Fruit fly (Drosophila melanogaster) whole organism, prepupa: ENCODE data around the gene Taf4.

Source experiments
- CG10631 ChIP-seq: fragments of 200-800 bp; sonication (Bioruptor generic); optimal IDR thresholded peaks from 2 replicates; lab custom pipeline; 2016; ENCODE audit warnings: missing biosample characterization, missing genetic modification characterization
- CG10669 ChIP-seq: fragments of 200-800 bp; sonication (Bioruptor generic); optimal IDR thresholded peaks from 3 replicates; lab custom pipeline; 2018; ENCODE audit warnings: missing biosample characterization, mild to moderate bottlenecking, missing genetic modification characterization, moderate library complexity
- CG11762 ChIP-seq: fragments of 200-800 bp; sonication (Bioruptor generic); optimal IDR thresholded peaks from 3 replicates; lab custom pipeline; 2016; ENCODE audit warnings: missing biosample characterization, missing genetic modification characterization; ENCODE audit not compliant: insufficient read depth
- CG11902 ChIP-seq: fragments of 200-800 bp; sonication (Bioruptor generic); optimal IDR thresholded peaks from 3 replicates; lab custom pipeline; 2016; ENCODE audit warnings: missing biosample characterization, missing genetic modification characterization
- CG15336 ChIP-seq: fragments of 200-800 bp; sonication (Bioruptor generic); IDR thresholded peaks from 2 replicates; pipeline ENCODE4 v1.3.6; 2022; ENCODE audit warnings: missing biosample characterization, missing genetic modification characterization
- CG1621 ChIP-seq: fragments of 200-800 bp; sonication (Bioruptor generic); optimal IDR thresholded peaks from 3 replicates; lab custom pipeline; 2018; ENCODE audit warnings: missing biosample characterization, mild to moderate bottlenecking, missing genetic modification characterization
- CG3032 ChIP-seq: fragments of 200-800 bp; optimal IDR thresholded peaks from 2 replicates; lab custom pipeline; 2019; ENCODE audit warnings: missing biosample characterization, mild to moderate bottlenecking, missing genetic modification characterization, moderate library complexity
- CG32006 ChIP-seq: fragments of 200-800 bp; sonication (Bioruptor generic); optimal IDR thresholded peaks from 3 replicates; lab custom pipeline; 2017; ENCODE audit warnings: missing biosample characterization, mild to moderate bottlenecking, missing genetic modification characterization
- CG34406 ChIP-seq: fragments of 200-800 bp; sonication (Bioruptor generic); optimal IDR thresholded peaks from 3 replicates; lab custom pipeline; 2016; ENCODE audit warnings: missing biosample characterization, missing genetic modification characterization
- CG3919 ChIP-seq: fragments of 200-800 bp; sonication (Bioruptor generic); optimal IDR thresholded peaks from 3 replicates; lab custom pipeline; 2016; ENCODE audit warnings: missing biosample characterization, missing genetic modification characterization
- CG4318 ChIP-seq: fragments of 200-800 bp; sonication (Bioruptor generic); optimal IDR thresholded peaks from 3 replicates; lab custom pipeline; 2017; ENCODE audit warnings: missing biosample characterization, mild to moderate bottlenecking, missing genetic modification characterization
- CG6163 ChIP-seq: fragments of 200-800 bp; sonication (Bioruptor generic); IDR thresholded peaks from 3 replicates; pipeline ENCODE4 v1.3.6; 2022; ENCODE audit warnings: missing biosample characterization, missing genetic modification characterization
- CG6276 ChIP-seq: fragments of 200-800 bp; sonication (Bioruptor generic); optimal IDR thresholded peaks from 2 replicates; lab custom pipeline; 2017; ENCODE audit warnings: missing biosample characterization, mild to moderate bottlenecking, missing genetic modification characterization
- CG6792 ChIP-seq: fragments of 200-800 bp; sonication (Bioruptor generic); optimal IDR thresholded peaks from 3 replicates; lab custom pipeline; 2016; ENCODE audit warnings: missing biosample characterization, missing genetic modification characterization
- CG6808 ChIP-seq: fragments of 200-800 bp; sonication (Bioruptor generic); optimal IDR thresholded peaks from 3 replicates; lab custom pipeline; 2017; ENCODE audit warnings: missing biosample characterization, missing genetic modification characterization, mild to moderate bottlenecking, moderate library complexity, missing genetic modification reagents
- CG6854 ChIP-seq: fragments of 200-800 bp; sonication (Bioruptor generic); optimal IDR thresholded peaks from 2 replicates; lab custom pipeline; 2017; ENCODE audit warnings: missing biosample characterization, mild to moderate bottlenecking, missing genetic modification characterization
- CG7368 ChIP-seq: fragments of 200-800 bp; sonication (Bioruptor generic); optimal IDR thresholded peaks from 3 replicates; lab custom pipeline; 2016; ENCODE audit warnings: missing biosample characterization, missing genetic modification characterization
- CG8119 ChIP-seq: fragments of 200-800 bp; sonication (Bioruptor generic); IDR thresholded peaks from 3 replicates; pipeline ENCODE4 v1.3.6; 2022; ENCODE audit warnings: missing biosample characterization, missing genetic modification characterization
- CG8319 ChIP-seq: fragments of 200-800 bp; sonication (Bioruptor generic); optimal IDR thresholded peaks from 3 replicates; lab custom pipeline; 2016; ENCODE audit warnings: missing biosample characterization, missing genetic modification characterization
- CG8632 ChIP-seq: fragments of 200-800 bp; sonication (Bioruptor generic); optimal IDR thresholded peaks from 3 replicates; lab custom pipeline; 2016; ENCODE audit warnings: missing biosample characterization, missing genetic modification characterization
- CG9139 ChIP-seq: fragments of 200-800 bp; sonication (Bioruptor generic); optimal IDR thresholded peaks from 3 replicates; lab custom pipeline; 2017; ENCODE audit warnings: missing biosample characterization, mild to moderate bottlenecking, missing genetic modification characterization
- Eip75B ChIP-seq: fragments of 200-800 bp; sonication (Bioruptor generic); optimal IDR thresholded peaks from 3 replicates; lab custom pipeline; 2016; ENCODE audit warnings: missing biosample characterization, missing genetic modification characterization
- Eip78C ChIP-seq: fragments of 200-800 bp; sonication (Bioruptor generic); peaks from one replicate; lab custom pipeline; 2016; ENCODE audit warnings: missing biosample characterization, missing genetic modification characterization
- Eip93F ChIP-seq: fragments of 200-800 bp; sonication (Bioruptor generic); optimal IDR thresholded peaks from 2 replicates; lab custom pipeline; 2016; ENCODE audit warnings: missing biosample characterization, mild to moderate bottlenecking, missing genetic modification characterization
- Ets21C ChIP-seq: fragments of 200-800 bp; sonication (Bioruptor generic); optimal IDR thresholded peaks from 3 replicates; lab custom pipeline; 2016; ENCODE audit warnings: missing biosample characterization, missing genetic modification characterization
- Ets96B ChIP-seq: fragments of 200-800 bp; optimal IDR thresholded peaks from 2 replicates; lab custom pipeline; 2019; ENCODE audit warnings: missing biosample characterization, mild to moderate bottlenecking, missing genetic modification characterization, moderate library complexity
- Gug ChIP-seq: fragments of 200-800 bp; sonication (Bioruptor generic); IDR thresholded peaks from 2 replicates; pipeline ENCODE4 v1.3.6; 2022; ENCODE audit warnings: missing biosample characterization, missing genetic modification characterization
- Hr38 ChIP-seq: sonication (Bioruptor generic); optimal IDR thresholded peaks from 2 replicates; lab custom pipeline; 2016; ENCODE audit warnings: missing biosample characterization, missing genetic modification characterization
- Hr39 ChIP-seq: fragments of 200-800 bp; sonication (Bioruptor generic); optimal IDR thresholded peaks from 2 replicates; lab custom pipeline; 2016; ENCODE audit warnings: missing biosample characterization, missing genetic modification characterization
- Hr4 ChIP-seq: fragments of 200-800 bp; sonication (Bioruptor generic); optimal IDR thresholded peaks from 3 replicates; lab custom pipeline; 2016; ENCODE audit warnings: missing biosample characterization, missing genetic modification characterization
- Lpt ChIP-seq: fragments of 200-800 bp; sonication (Bioruptor generic); optimal IDR thresholded peaks from 3 replicates; lab custom pipeline; 2016; ENCODE audit warnings: missing biosample characterization, missing genetic modification characterization
- Met ChIP-seq: fragments of 200-800 bp; sonication (Bioruptor generic); optimal IDR thresholded peaks from 3 replicates; lab custom pipeline; 2016; ENCODE audit warnings: missing biosample characterization, missing genetic modification characterization
- Smox ChIP-seq: fragments of 200-800 bp; sonication (Bioruptor generic); optimal IDR thresholded peaks from 3 replicates; lab custom pipeline; 2016; ENCODE audit warnings: missing biosample characterization, missing genetic modification characterization
- Sox102F ChIP-seq: fragments of 200-800 bp; sonication (Bioruptor generic); optimal IDR thresholded peaks from 2 replicates; lab custom pipeline; 2016; ENCODE audit warnings: missing biosample characterization, mild to moderate bottlenecking, missing genetic modification characterization
- Sox15 ChIP-seq: fragments of 200-800 bp; sonication (Bioruptor generic); optimal IDR thresholded peaks from 3 replicates; lab custom pipeline; 2016; ENCODE audit warnings: missing biosample characterization, missing genetic modification characterization
- achi ChIP-seq: fragments of 200-800 bp; sonication (Bioruptor generic); optimal IDR thresholded peaks from 3 replicates; lab custom pipeline; 2016; ENCODE audit warnings: missing biosample characterization, missing genetic modification characterization
- acj6 ChIP-seq: fragments of 200-800 bp; sonication (Bioruptor generic); optimal IDR thresholded peaks from 3 replicates; lab custom pipeline; 2016; ENCODE audit warnings: missing biosample characterization, missing genetic modification characterization
- dsx ChIP-seq: fragments of 200-800 bp; optimal IDR thresholded peaks from 3 replicates; lab custom pipeline; 2019; ENCODE audit warnings: missing biosample characterization, mild to moderate bottlenecking, missing genetic modification characterization, moderate library complexity; ENCODE audit not compliant: poor library complexity, severe bottlenecking
- eg ChIP-seq: fragments of 200-800 bp; sonication (Bioruptor generic); IDR thresholded peaks from 3 replicates; pipeline ENCODE4 v1.3.6; 2022; ENCODE audit warnings: missing biosample characterization, missing genetic modification characterization
- esn ChIP-seq: fragments of 200-800 bp; sonication (Bioruptor generic); optimal IDR thresholded peaks from 2 replicates; lab custom pipeline; 2016; ENCODE audit warnings: missing biosample characterization, mild to moderate bottlenecking, missing genetic modification characterization, moderate library complexity
- fd59A ChIP-seq: fragments of 200-800 bp; sonication (Bioruptor generic); optimal IDR thresholded peaks from 2 replicates; lab custom pipeline; 2017; ENCODE audit warnings: missing biosample characterization, mild to moderate bottlenecking, missing genetic modification characterization, missing genetic modification reagents
- fd85E ChIP-seq: fragments of 200-800 bp; sonication (Bioruptor generic); optimal IDR thresholded peaks from 3 replicates; lab custom pipeline; 2016; ENCODE audit warnings: missing biosample characterization, missing genetic modification characterization
- fkh ChIP-seq: fragments of 200-800 bp; sonication (Bioruptor generic); optimal IDR thresholded peaks from 3 replicates; lab custom pipeline; 2017; ENCODE audit warnings: missing biosample characterization, mild to moderate bottlenecking, missing genetic modification characterization, moderate library complexity
- lz ChIP-seq: fragments of 200-800 bp; sonication (Bioruptor generic); optimal IDR thresholded peaks from 3 replicates; lab custom pipeline; 2016; ENCODE audit warnings: missing biosample characterization, missing genetic modification characterization
- net ChIP-seq: fragments of 200-800 bp; sonication (Bioruptor generic); optimal IDR thresholded peaks from 3 replicates; lab custom pipeline; 2016; ENCODE audit warnings: missing biosample characterization, missing genetic modification characterization
- pdm3 ChIP-seq: fragments of 200-800 bp; sonication (Bioruptor generic); optimal IDR thresholded peaks from 3 replicates; lab custom pipeline; 2016; ENCODE audit warnings: missing biosample characterization, missing genetic modification characterization
- spab ChIP-seq: fragments of 200-800 bp; sonication (Bioruptor generic); optimal IDR thresholded peaks from 2 replicates; lab custom pipeline; 2017; ENCODE audit warnings: missing biosample characterization, mild to moderate bottlenecking, missing genetic modification characterization, missing genetic modification reagents
- ss ChIP-seq, 2 experiments: fragments of 200-800 bp; sonication (Bioruptor generic); optimal IDR thresholded peaks; 2 replicates in 1 of 2; 3 replicates in 1 of 2; lab custom pipeline; 2017 to 2018; ENCODE audit warnings: mild to moderate bottlenecking in 2 of 2, missing biosample characterization in 2 of 2, missing genetic modification characterization in 2 of 2, moderate library complexity in 1 of 2
- svp ChIP-seq: fragments of 200-800 bp; sonication (Bioruptor generic); peaks from one replicate; lab custom pipeline; 2016; ENCODE audit warnings: missing biosample characterization, missing genetic modification characterization
- vri ChIP-seq: fragments of 200-800 bp; sonication (Bioruptor generic); optimal IDR thresholded peaks from 3 replicates; lab custom pipeline; 2016; ENCODE audit warnings: missing biosample characterization, mild to moderate bottlenecking, missing genetic modification characterization

The Taf4 gene

DNA sequence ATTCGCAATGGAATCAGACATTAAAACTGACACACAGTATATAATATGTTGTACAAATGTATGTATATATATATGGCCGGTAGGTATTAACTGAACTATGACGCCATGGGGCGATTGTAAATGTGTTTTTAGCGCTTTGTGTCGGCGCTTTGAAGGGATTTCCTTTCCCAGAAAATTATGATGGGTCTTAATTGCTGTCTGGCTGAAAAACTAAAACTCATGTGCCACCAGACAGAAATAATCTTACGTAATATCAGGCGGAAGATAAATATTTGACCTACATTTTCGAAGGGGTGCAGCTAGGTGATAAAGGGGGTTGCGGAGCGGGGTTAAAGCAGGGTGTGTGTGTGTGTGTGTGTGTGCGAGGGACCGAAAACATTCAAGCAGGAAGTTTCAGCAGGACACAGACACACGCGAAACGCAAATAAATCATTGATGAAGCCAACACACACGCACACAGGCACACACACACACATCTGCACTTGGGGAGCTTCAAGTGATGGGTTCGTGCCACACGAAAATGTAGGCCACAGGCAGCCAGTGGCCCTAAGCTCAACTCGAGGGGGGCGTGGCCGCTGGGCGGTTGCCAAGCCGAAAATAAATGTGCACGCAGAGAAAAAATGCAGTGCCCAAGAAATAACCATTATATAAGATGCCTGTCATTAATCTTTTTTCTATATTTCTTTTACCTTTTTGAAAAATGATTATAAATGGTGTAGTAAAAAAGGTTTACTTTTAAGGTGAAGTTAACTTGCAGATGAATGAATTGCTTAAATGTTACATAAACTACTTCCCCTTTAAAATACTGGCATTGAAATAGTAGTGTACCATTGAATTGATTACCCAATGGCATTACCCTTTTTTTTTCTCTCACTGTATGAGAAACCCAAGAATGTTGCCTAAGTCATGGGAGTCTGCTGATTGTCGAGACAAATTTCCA lies 44.5 kb downstream of the Taf4 start:
- TF ChIP-seq CG8319 (GFP tag; lab: Kevin White, UChicago) (peak; percentile 40), net (GFP tag; lab: Kevin White, UChicago) (peak; percentile 16), fkh (GFP tag; lab: Kevin White, UChicago) (no peak), svp (GFP tag; lab: Kevin White, UChicago) (peak; percentile 62), esn (GFP tag; lab: Kevin White, UChicago) (peak; percentile 40), CG11902 (no peak), CG6276 (peak; percentile 64), CG10669 (GFP tag; lab: Kevin White, UChicago) (peak; percentile 47), CG4318 (peak; percentile 60), Lpt (peak; percentile 21), Eip75B (GFP tag; lab: Kevin White, UChicago) (peak; percentile 62), Hr38 (GFP tag; lab: Kevin White, UChicago) (no peak), CG6808 (GFP tag; lab: Kevin White, UChicago) (peak; percentile 2), Eip78C (peak; percentile 90), dsx (GFP tag; lab: Kevin White, UChicago) (peak; percentile 9), CG6163 (peak; percentile 51; the same call in 1 of the 3 replicates), CG8632 (GFP tag; lab: Kevin White, UChicago) (peak; percentile 33), CG3919 (GFP tag; lab: Kevin White, UChicago) (peak; percentile 58), Sox15 (GFP tag; lab: Kevin White, UChicago) (no peak), acj6 (GFP tag; lab: Kevin White, UChicago) (peak; percentile 64), achi (peak; percentile 57), fd85E (GFP tag; lab: Kevin White, UChicago) (no peak), CG9139 (GFP tag; lab: Kevin White, UChicago) (no peak), Ets96B (peak; percentile 28), Sox102F (GFP tag; lab: Kevin White, UChicago) (no peak), CG11762 (GFP tag; lab: Kevin White, UChicago) (peak; percentile 41), vri (GFP tag; lab: Kevin White, UChicago) (no peak), CG10631 (peak; percentile 62), CG32006 (GFP tag; lab: Kevin White, UChicago) (peak; percentile 84), CG7368 (GFP tag; lab: Kevin White, UChicago) (peak; percentile 1), eg (GFP tag; lab: Robert Waterston, UW) (peak; percentile 40; the same call in 2 of the 3 replicates), CG34406 (GFP tag; lab: Kevin White, UChicago) (peak; percentile 37), CG6792 (peak; percentile 7), lz (GFP tag; lab: Kevin White, UChicago) (peak; percentile 48), Smox (GFP tag; lab: Kevin White, UChicago) (peak; percentile 26), Gug (GFP tag; lab: Robert Waterston, UW) (peak; percentile 61), CG6854 (GFP tag; lab: Kevin White, UChicago) (no peak), fd59A (no peak), Ets21C (GFP tag; lab: Kevin White, UChicago) (peak; percentile 13), CG15336 (GFP tag; lab: Robert Waterston, UW) (no peak), CG3032 (tag; lab: Kevin White, UChicago) (peak; percentile 43), pdm3 (peak; percentile 57), Hr39 (GFP tag; lab: Kevin White, UChicago) (peak; percentile 39), Met (peak; percentile 38), CG1621 (tag; lab: Kevin White, UChicago) (no peak), Eip93F (GFP tag; lab: Kevin White, UChicago) (no peak), CG8119 (peak; percentile 70), Hr4 (GFP tag; lab: Kevin White, UChicago) (peak; percentile 77), ss (GFP tag; optimal IDR thresholded peaks at IDR 0.05; lab: Kevin White, UChicago) (peak in 1 of 2 experiments; percentile 51), spab (GFP tag; lab: Kevin White, UChicago) (peak; percentile 10)
